Fruit fly (Drosophila melanogaster): ENCODE results near the gene Plap.

Plap gene

dm6 chr2L:1147656-1148055, 22.5 kb downstream of the Plap start:
- TF ChIP-seq CG17801 (GFP tag; optimal IDR thresholded peaks at IDR 0.05; ENCODE audit: partially characterized antibody), result no peak

dm6 chr2L:1144371-1145360, 25.5 kb downstream of the Plap start:
- no peak for TF ChIP-seq CG17801 (GFP tag; optimal IDR thresholded peaks at IDR 0.05; ENCODE audit: partially characterized antibody)

dm6 chr2L:1143286-1143685, 26.9 kb downstream of the Plap start:
- no peak for TF ChIP-seq CG17801 (GFP tag; optimal IDR thresholded peaks at IDR 0.05; ENCODE audit: partially characterized antibody)

- no peak for TF ChIP-seq CG17801 (GFP tag; optimal IDR thresholded peaks at IDR 0.05; ENCODE audit: partially characterized antibody)
Observed at dm6 chr2L:1142730-1143281, 27.4 kb downstream of the Plap start, which contains the start of gene MFS3. TSS of gene MFS3 (plus strand) at chr2L:1143201.

- no peak for TF ChIP-seq CG17801 (GFP tag; optimal IDR thresholded peaks at IDR 0.05; ENCODE audit: partially characterized antibody)
Observed at dm6 chr2L:1136993-1137392, 33.2 kb downstream of the Plap start.

- TF ChIP-seq CG17801 (GFP tag; optimal IDR thresholded peaks at IDR 0.05; ENCODE audit: partially characterized antibody), result no peak
Observed at dm6 chr2L:1135495-1135894, 34.7 kb downstream of the Plap start.

dm6 chr2L:1134011-1134743, 36.0 kb downstream of the Plap start, which contains the start of the genes Iris and CG4577:
TSS of gene Iris (minus strand) at chr2L:1134098.
TSS of gene CG4577 (plus strand) at chr2L:1134693.
- no peak for TF ChIP-seq CG17801 (GFP tag; optimal IDR thresholded peaks at IDR 0.05; ENCODE audit: partially characterized antibody)

- TF ChIP-seq CG17801 (GFP tag; optimal IDR thresholded peaks at IDR 0.05; ENCODE audit: partially characterized antibody), result peak; percentile 67
Observed at dm6 chr2L:1128932-1129887, 41.0 kb downstream of the Plap start, which contains the start of the genes Pino and TBC1D23. TSS of gene Pino (minus strand) at chr2L:1128953. TSS of gene TBC1D23 (plus strand) at chr2L:1129316.

dm6 chr2L:1128344-1128931, 41.7 kb downstream of the Plap start:
- no peak for TF ChIP-seq CG17801 (GFP tag; optimal IDR thresholded peaks at IDR 0.05; ENCODE audit: partially characterized antibody)

dm6 chr2L:1127434-1128089, 42.6 kb downstream of the Plap start:
- TF ChIP-seq CG17801 (GFP tag; optimal IDR thresholded peaks at IDR 0.05; ENCODE audit: partially characterized antibody), result no peak

- no peak for TF ChIP-seq CG17801 (GFP tag; optimal IDR thresholded peaks at IDR 0.05; ENCODE audit: partially characterized antibody)
Observed at dm6 chr2L:1126527-1126926, 43.6 kb downstream of the Plap start.

- TF ChIP-seq CG17801 (GFP tag; optimal IDR thresholded peaks at IDR 0.05; ENCODE audit: partially characterized antibody), result no peak
Observed at dm6 chr2L:1125437-1125836, 44.7 kb downstream of the Plap start.

dm6 chr2L:1124265-1124664, 45.9 kb downstream of the Plap start:
- no peak for TF ChIP-seq CG17801 (GFP tag; optimal IDR thresholded peaks at IDR 0.05; ENCODE audit: partially characterized antibody)

Measured in ovary, adult (tissue).